Fruit fly (Drosophila melanogaster): Measurements from ENCODE around the gene CG3061.

dm6 chr3R:14048702-14049142, 16.6 kb downstream of the CG3061 start:
- TF ChIP-seq CTCF (optimal IDR thresholded peaks at IDR 0.05) = no peak
- no peak for TF ChIP-seq CG8478 (optimal IDR thresholded peaks at IDR 0.05)

Data from S2 (cell line).